Fruit fly (Drosophila melanogaster): ENCODE results near the gene CG43797.

The CG43797 gene

DNA sequence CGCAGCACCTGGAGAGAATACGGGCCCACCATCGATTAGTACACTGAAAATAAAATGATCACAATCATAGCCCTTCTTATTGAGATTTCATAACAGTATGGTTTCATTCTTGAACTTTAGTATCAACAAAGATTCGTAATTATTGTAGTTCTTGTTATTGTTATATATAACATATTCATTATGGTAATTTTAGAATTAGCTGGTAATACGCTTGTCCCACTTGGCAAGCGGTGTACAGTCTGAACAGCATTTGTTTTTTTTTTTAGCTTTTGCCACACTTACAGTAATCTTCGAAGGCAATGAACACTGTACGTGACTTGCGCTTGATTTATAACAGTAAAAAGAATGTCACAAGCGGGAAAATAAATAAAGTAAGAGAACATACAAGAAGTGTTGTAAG is 43.2 kb downstream of the CG43797 start:
- no peak for TF ChIP-seq psq (optimal IDR thresholded peaks at IDR 0.05)
- TF ChIP-seq ttk (optimal IDR thresholded peaks at IDR 0.05) = no peak
- TF ChIP-seq Myc (optimal IDR thresholded peaks at IDR 0.05) = no peak
- TF ChIP-seq Sin3A (optimal IDR thresholded peaks at IDR 0.05) = no peak
- TF ChIP-seq insv (optimal IDR thresholded peaks at IDR 0.05) = no peak
- TF ChIP-seq h (optimal IDR thresholded peaks at IDR 0.05) = no peak

DNA sequence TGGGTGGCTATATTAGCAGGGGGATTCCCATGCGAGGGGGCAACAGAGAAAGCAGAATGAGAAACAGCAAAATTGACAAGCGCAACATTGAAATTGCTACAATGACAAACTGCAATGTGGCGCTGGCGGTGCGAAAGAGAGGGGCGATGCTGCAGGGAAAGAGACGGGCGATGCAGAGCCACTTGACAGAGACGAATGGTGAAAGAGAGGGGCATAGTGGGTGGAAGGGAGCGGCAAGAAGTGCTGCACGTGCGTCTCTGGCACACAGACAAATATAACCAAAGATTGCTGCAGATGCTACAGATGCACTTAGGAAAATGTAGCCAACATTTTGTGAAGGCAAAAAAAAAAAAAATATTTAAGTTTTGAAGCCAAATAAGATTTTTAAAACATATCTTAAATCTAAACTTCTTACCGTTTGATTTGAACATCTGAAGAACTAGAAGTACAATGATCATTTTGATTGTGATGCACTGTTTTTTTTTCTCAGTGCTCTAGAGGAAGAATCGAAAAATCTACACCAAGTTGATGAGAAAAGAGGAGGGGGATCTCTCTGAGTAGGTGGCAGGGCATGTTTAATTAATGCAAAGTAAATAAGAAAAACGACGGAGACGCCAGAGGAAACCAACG is 45.5 kb downstream of the CG43797 start:
- no peak for TF ChIP-seq insv (optimal IDR thresholded peaks at IDR 0.05)
- TF ChIP-seq h (optimal IDR thresholded peaks at IDR 0.05) = no peak
- no peak for TF ChIP-seq ttk (optimal IDR thresholded peaks at IDR 0.05)
- no peak for TF ChIP-seq Myc (optimal IDR thresholded peaks at IDR 0.05)
- TF ChIP-seq psq (optimal IDR thresholded peaks at IDR 0.05) = no peak
- TF ChIP-seq Sin3A (optimal IDR thresholded peaks at IDR 0.05) = no peak
